In genomic region chr3L:19073029-19073908, dm6 we compare ENCODE assay signal across 1 fruit fly cellular context.
TF ChIP-seq lines count a peak whose summit lies in the region.

No protein-coding gene starts in this region.

TF ChIP-seq in whole organism, embryonic, 481 proteins besides CTCF, POLR2A, EP300 and RAD21 (continued from another document):
- TF ChIP-seq CG11456 (GFP tag; IDR thresholded peaks at IDR 0.05; lab: Robert Waterston, UW) (0 out of 3 replicates have a peak, but pooled peaks have one; percentile 31), CG15601 (tag; optimal IDR thresholded peaks at IDR 0.05; lab: Kevin White, UChicago) (peak; percentile 18), CG6683 (GFP tag; optimal IDR thresholded peaks at IDR 0.05; lab: Kevin White, UChicago) (peak; percentile 8), CG13775 (GFP tag; optimal IDR thresholded peaks at IDR 0.05; lab: Kevin White, UChicago) (no peak), fd96Cb (tag; optimal IDR thresholded peaks at IDR 0.05; lab: Kevin White, UChicago) (no peak), CrebB (tag; optimal IDR thresholded peaks at IDR 0.05; lab: Kevin White, UChicago) (no peak), Ptx1 (GFP tag; IDR thresholded peaks at IDR 0.05; lab: Robert Waterston, UW) (no peak), CG17568 (GFP tag; optimal IDR thresholded peaks at IDR 0.05; lab: Kevin White, UChicago) (no peak), E2f2 (GFP tag; IDR thresholded peaks at IDR 0.05; lab: Robert Waterston, UW) (0 out of 2 replicates have a peak, but pooled peaks have one; percentile 7), CG31388 (GFP tag; optimal IDR thresholded peaks at IDR 0.05; lab: Kevin White, UChicago) (no peak), HLH4C (GFP tag; IDR thresholded peaks at IDR 0.05; lab: Robert Waterston, UW; ENCODE audit: partially characterized antibody) (no peak), Sox100B (GFP tag; optimal IDR thresholded peaks at IDR 0.05; lab: Kevin White, UChicago) (peak; percentile 30), CG16863 (GFP tag; optimal IDR thresholded peaks at IDR 0.05; lab: Kevin White, UChicago) (peak; percentile 18)
